Fruit fly (Drosophila melanogaster) whole organism, embryonic: ENCODE results near the gene MsR2.

Experiments used
- ATbp ChIP-seq: fragments of 200-800 bp; sonication (Bioruptor generic); optimal IDR thresholded peaks from 2 replicates; lab custom pipeline; 2017; ENCODE audit warnings: missing biosample characterization, mild to moderate bottlenecking, missing genetic modification characterization, missing genetic modification reagents
- Adf1 ChIP-seq: fragments of 200-800 bp; sonication (Bioruptor generic); IDR thresholded peaks from 2 replicates; pipeline ENCODE4 v1.3.6; 2022; ENCODE audit warnings: missing biosample characterization, missing genetic modification characterization
- Asciz ChIP-seq: fragments of 200-800 bp; sonication (Bioruptor generic); optimal IDR thresholded peaks from 2 replicates; lab custom pipeline; 2017; ENCODE audit warnings: missing biosample characterization, mild to moderate bottlenecking, missing genetic modification characterization, missing genetic modification reagents
- Atf3 ChIP-seq: fragments of 200-800 bp; sonication (Bioruptor generic); optimal IDR thresholded peaks from 3 replicates; lab custom pipeline; 2016; ENCODE audit warnings: missing biosample characterization, missing genetic modification characterization
- Awh ChIP-seq: fragments of 200-800 bp; sonication (Bioruptor generic); IDR thresholded peaks from 2 replicates; pipeline ENCODE4, ENCODE4 v1.3.6; 2022; ENCODE audit warnings: missing biosample characterization, missing genetic modification characterization
- CG10209 ChIP-seq: fragments of 200-800 bp; sonication (Bioruptor generic); optimal IDR thresholded peaks from 3 replicates; lab custom pipeline; 2017; ENCODE audit warnings: missing biosample characterization, mild to moderate bottlenecking, missing genetic modification characterization, missing genetic modification reagents
- CG10274 ChIP-seq: fragments of 200-800 bp; sonication (Bioruptor generic); optimal IDR thresholded peaks from 3 replicates; lab custom pipeline; 2017; ENCODE audit warnings: missing biosample characterization, mild to moderate bottlenecking, missing genetic modification characterization
- CG10979 ChIP-seq: fragments of 200-800 bp; sonication (Bioruptor generic); optimal IDR thresholded peaks from 2 replicates; lab custom pipeline; 2018; ENCODE audit warnings: missing biosample characterization, mild to moderate bottlenecking, missing genetic modification characterization, moderate library complexity
- CG11695 ChIP-seq: fragments of 200-800 bp; sonication (Bioruptor generic); IDR thresholded peaks from 3 replicates; pipeline ENCODE4 v1.3.6; 2022; ENCODE audit warnings: missing biosample characterization, missing genetic modification characterization
- CG13775 ChIP-seq: fragments of 200-800 bp; sonication (Bioruptor generic); optimal IDR thresholded peaks from 3 replicates; lab custom pipeline; 2017; ENCODE audit warnings: missing biosample characterization, mild to moderate bottlenecking, missing genetic modification characterization
- CG14014 ChIP-seq: fragments of 200-800 bp; sonication (Bioruptor generic); IDR thresholded peaks from 2 replicates; pipeline ENCODE4 v1.3.6; 2022; ENCODE audit warnings: missing biosample characterization, missing genetic modification characterization
- CG17186 ChIP-seq: fragments of 200-800 bp; sonication (Bioruptor generic); optimal IDR thresholded peaks from 3 replicates; lab custom pipeline; 2017; ENCODE audit warnings: missing biosample characterization, missing genetic modification reagents, missing genetic modification characterization
- CG17359 ChIP-seq: fragments of 200-800 bp; sonication (Bioruptor generic); optimal IDR thresholded peaks from 3 replicates; lab custom pipeline; 2018; ENCODE audit warnings: missing biosample characterization, mild to moderate bottlenecking, missing genetic modification characterization, moderate library complexity
- CG17612 ChIP-seq: fragments of 200-800 bp; sonication (Bioruptor generic); IDR thresholded peaks from 2 replicates; pipeline ENCODE4 v1.3.6; 2022; ENCODE audit warnings: missing biosample characterization, missing genetic modification characterization
- CG18262 ChIP-seq: fragments of 200-800 bp; optimal IDR thresholded peaks from 3 replicates; lab custom pipeline; 2019; ENCODE audit warnings: missing biosample characterization, mild to moderate bottlenecking, missing genetic modification characterization, moderate library complexity
- CG18476 ChIP-seq: fragments of 200-800 bp; sonication (Bioruptor generic); optimal IDR thresholded peaks from 2 replicates; lab custom pipeline; 2016; ENCODE audit warnings: missing biosample characterization, mild to moderate bottlenecking, missing genetic modification characterization
- CG2712 ChIP-seq: fragments of 200-800 bp; optimal IDR thresholded peaks from 3 replicates; lab custom pipeline; 2019; ENCODE audit warnings: missing biosample characterization, mild to moderate bottlenecking, missing genetic modification characterization, moderate library complexity
- CG30020 ChIP-seq: fragments of 200-800 bp; optimal IDR thresholded peaks from 2 replicates; lab custom pipeline; 2019; ENCODE audit warnings: missing biosample characterization, mild to moderate bottlenecking, missing genetic modification characterization, moderate library complexity
- CG33213 ChIP-seq: fragments of 200-800 bp; sonication (Bioruptor generic); optimal IDR thresholded peaks from 3 replicates; lab custom pipeline; 2016; ENCODE audit warnings: missing biosample characterization, missing genetic modification characterization
- CG42726 ChIP-seq: fragments of 200-800 bp; sonication (Bioruptor generic); IDR thresholded peaks from 2 replicates; pipeline ENCODE4 v1.3.6; 2022; ENCODE audit warnings: missing biosample characterization, missing genetic modification characterization; ENCODE audit not compliant: partially characterized antibody
- CG4707 ChIP-seq: fragments of 200-800 bp; sonication (Bioruptor generic); optimal IDR thresholded peaks from 2 replicates; lab custom pipeline; 2018; ENCODE audit warnings: missing biosample characterization, mild to moderate bottlenecking, missing genetic modification characterization, moderate library complexity
- CG6254 ChIP-seq: fragments of 200-800 bp; sonication (Bioruptor generic); optimal IDR thresholded peaks from 3 replicates; lab custom pipeline; 2017; ENCODE audit warnings: mild to moderate bottlenecking, missing biosample characterization, missing genetic modification reagents, missing genetic modification characterization
- CG6689 ChIP-seq: fragments of 200-800 bp; sonication (Bioruptor generic); IDR thresholded peaks from 2 replicates; pipeline ENCODE4 v1.3.6; 2022; ENCODE audit warnings: missing biosample characterization, missing genetic modification characterization
- CG9727 ChIP-seq: fragments of 200-800 bp; sonication (Bioruptor generic); optimal IDR thresholded peaks from 3 replicates; lab custom pipeline; 2017; ENCODE audit warnings: missing biosample characterization, mild to moderate bottlenecking, missing genetic modification characterization
- CG9817 ChIP-seq: fragments of 200-800 bp; sonication (Bioruptor generic); optimal IDR thresholded peaks from 2 replicates; lab custom pipeline; 2018; ENCODE audit warnings: missing biosample characterization, mild to moderate bottlenecking, missing genetic modification characterization, moderate library complexity
- ERR ChIP-seq: fragments of 200-800 bp; sonication (Bioruptor generic); optimal IDR thresholded peaks from 2 replicates; lab custom pipeline; 2016; ENCODE audit warnings: missing biosample characterization, missing genetic modification characterization
- H15 ChIP-seq: fragments of 200-800 bp; sonication (Bioruptor generic); IDR thresholded peaks from 3 replicates; pipeline ENCODE4 v1.3.6; 2022; ENCODE audit warnings: missing biosample characterization, missing genetic modification characterization
- Lhr ChIP-seq: fragments of 200-800 bp; sonication (Bioruptor generic); optimal IDR thresholded peaks from 3 replicates; lab custom pipeline; 2017; ENCODE audit warnings: mild to moderate bottlenecking, missing biosample characterization, missing genetic modification reagents, missing genetic modification characterization
- Lim3 ChIP-seq: fragments of 200-800 bp; sonication (Bioruptor generic); IDR thresholded peaks from 2 replicates; pipeline ENCODE4 v1.3.6; 2022; ENCODE audit warnings: missing biosample characterization, missing genetic modification characterization
- Mad ChIP-seq: fragments of 200-800 bp; sonication (Bioruptor generic); optimal IDR thresholded peaks from 2 replicates; lab custom pipeline; 2016; ENCODE audit warnings: missing biosample characterization, missing genetic modification characterization
- Oli ChIP-seq: fragments of 200-800 bp; sonication (Bioruptor generic); optimal IDR thresholded peaks from 2 replicates; lab custom pipeline; 2018; ENCODE audit warnings: missing biosample characterization, mild to moderate bottlenecking, missing genetic modification characterization, moderate library complexity
- Opbp ChIP-seq: fragments of 200-800 bp; sonication (Bioruptor generic); IDR thresholded peaks from 3 replicates; pipeline ENCODE4 v1.3.6; 2022; ENCODE audit warnings: missing biosample characterization, missing genetic modification characterization; ENCODE audit not compliant: partially characterized antibody
- Rfx ChIP-seq: fragments of 200-800 bp; sonication (Bioruptor generic); IDR thresholded peaks from 2 replicates; pipeline ENCODE4 v1.3.6; 2022; ENCODE audit warnings: missing biosample characterization, missing genetic modification characterization
- al ChIP-seq: fragments of 200-800 bp; sonication (Bioruptor generic); IDR thresholded peaks from 2 replicates; pipeline ENCODE4 v1.3.6; 2022; ENCODE audit warnings: missing biosample characterization, missing genetic modification characterization
- crc ChIP-seq: fragments of 200-800 bp; sonication (Bioruptor generic); optimal IDR thresholded peaks from 2 replicates; lab custom pipeline; 2016; ENCODE audit warnings: missing biosample characterization, missing genetic modification characterization
- hbn ChIP-seq: fragments of 200-800 bp; sonication (Bioruptor generic); IDR thresholded peaks from 2 replicates; pipeline ENCODE4 v1.3.6; 2022; ENCODE audit warnings: missing biosample characterization, missing genetic modification characterization; ENCODE audit not compliant: partially characterized antibody
- jing ChIP-seq: fragments of 200-800 bp; sonication (Bioruptor generic); optimal IDR thresholded peaks from 2 replicates; lab custom pipeline; 2018; ENCODE audit warnings: missing biosample characterization, mild to moderate bottlenecking, missing genetic modification characterization
- lov ChIP-seq, 2 experiments: fragments of 200-800 bp in 1 of 2; fragments of >200 bp in 1 of 2; sonication (Bioruptor generic) in 1 of 2; IDR thresholded peaks in 1 of 2; optimal IDR thresholded peaks in 1 of 2; 2 replicates in 1 of 2; 3 replicates in 1 of 2; pipeline versions ENCODE4 v1.3.6 to Lab custom; 2017 to 2022; ENCODE audit warnings: missing biosample characterization in 1 of 2, missing genetic modification characterization in 1 of 2
- maf-S ChIP-seq: fragments of 200-800 bp; sonication (Bioruptor generic); optimal IDR thresholded peaks from 2 replicates; lab custom pipeline; 2016; ENCODE audit warnings: missing biosample characterization, missing genetic modification characterization
- nau ChIP-seq: fragments of 200-800 bp; sonication (Bioruptor generic); optimal IDR thresholded peaks from 3 replicates; lab custom pipeline; 2017; ENCODE audit warnings: missing biosample characterization, mild to moderate bottlenecking, missing genetic modification characterization, missing genetic modification reagents
- nom ChIP-seq: fragments of 200-800 bp; sonication (Bioruptor generic); optimal IDR thresholded peaks from 2 replicates; lab custom pipeline; 2017; ENCODE audit warnings: missing biosample characterization, missing genetic modification characterization, mild to moderate bottlenecking, moderate library complexity, missing genetic modification reagents
- ranshi ChIP-seq: fragments of 200-800 bp; sonication (Bioruptor generic); IDR thresholded peaks from 2 replicates; pipeline ENCODE4 v1.3.6; 2022; ENCODE audit warnings: missing biosample characterization, missing genetic modification characterization
- sc ChIP-seq, 3 experiments: fragments of >200 bp in 2 of 3; fragments of 200-800 bp in 1 of 3; sonication (Bioruptor generic) in 1 of 3; optimal IDR thresholded peaks; 2 replicates in 2 of 3; 3 replicates in 1 of 3; lab custom pipeline; 2017; ENCODE audit warnings: mild to moderate bottlenecking in 1 of 3, missing biosample characterization in 1 of 3, missing genetic modification characterization in 1 of 3, missing genetic modification reagents in 1 of 3
- tin ChIP-seq: fragments of 200-800 bp; sonication (Bioruptor generic); optimal IDR thresholded peaks from 3 replicates; lab custom pipeline; 2016; ENCODE audit warnings: missing biosample characterization, missing genetic modification characterization
- trh ChIP-seq: fragments of 200-800 bp; sonication (Bioruptor generic); optimal IDR thresholded peaks from 2 replicates; lab custom pipeline; 2016; ENCODE audit warnings: missing biosample characterization, missing genetic modification characterization
- usp ChIP-seq: fragments of >200 bp; optimal IDR thresholded peaks from 2 replicates; lab custom pipeline; 2017; ENCODE audit warnings: missing biosample characterization, missing genetic modification characterization
- vnd ChIP-seq: fragments of 200-800 bp; sonication (Bioruptor generic); IDR thresholded peaks from 3 replicates; pipeline ENCODE4 v1.3.6; 2022; ENCODE audit warnings: missing biosample characterization, missing genetic modification characterization; ENCODE audit not compliant: partially characterized antibody
- vvl ChIP-seq: fragments of 200-800 bp; sonication (Bioruptor generic); IDR thresholded peaks from 2 replicates; pipeline ENCODE4 v1.3.6; 2022; ENCODE audit warnings: missing biosample characterization, missing genetic modification characterization

The MsR2 gene

DNA sequence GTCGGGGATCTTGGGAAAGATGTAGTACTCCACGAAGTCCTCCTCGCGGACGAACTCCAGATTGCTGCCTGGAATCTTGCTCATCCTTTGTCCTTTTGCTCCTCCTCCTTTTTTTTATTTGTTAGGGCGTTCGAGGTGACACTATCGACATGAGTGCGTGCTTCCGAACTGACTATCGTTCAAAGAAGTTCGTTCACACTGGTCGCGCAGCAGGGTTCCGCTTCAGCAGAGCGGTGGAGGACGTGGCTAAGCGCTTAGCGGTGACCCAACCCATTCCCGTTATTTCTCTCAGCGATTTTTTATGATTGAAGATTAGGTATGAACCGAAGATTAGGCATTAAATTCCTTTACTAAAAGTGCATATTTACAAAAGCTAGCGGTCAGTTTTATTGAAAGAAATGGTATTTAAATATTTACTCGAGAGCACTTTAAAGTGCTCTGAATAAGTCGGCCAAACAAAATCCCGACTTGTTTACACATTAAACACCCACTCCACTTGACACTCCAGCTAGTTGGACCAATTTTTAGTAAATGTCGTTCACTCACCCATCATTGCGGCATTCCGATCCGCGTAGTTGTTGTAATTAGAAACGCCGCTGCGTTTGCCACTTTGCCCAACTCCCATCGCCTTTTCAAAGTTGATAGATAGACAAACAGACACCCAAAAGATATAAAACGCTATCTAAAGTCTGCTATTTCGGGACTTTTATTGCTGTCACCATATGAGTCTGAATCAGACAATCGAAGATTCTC, 16.8 kb upstream of the MsR2 start, which contains the start of the genes ecd and CG13806 (continued):
- TF ChIP-seq CG9727 (GFP tag; lab: Kevin White, UChicago) (no peak), sc (optimal IDR thresholded peaks at IDR 0.05; lab: Kevin White, UChicago) (no peak), sc (GFP tag; optimal IDR thresholded peaks at IDR 0.05; lab: Kevin White, UChicago) (no peak), CG30020 (tag; lab: Kevin White, UChicago) (peak; percentile 57), lov (optimal IDR thresholded peaks at IDR 0.05; lab: Kevin White, UChicago) (no peak), lov (GFP tag; IDR thresholded peaks at IDR 0.05; lab: Robert Waterston, UW) (no peak), CG33213 (GFP tag; lab: Kevin White, UChicago) (peak; percentile 83), ATbp (GFP tag; lab: Kevin White, UChicago) (no peak), CG10274 (GFP tag; lab: Kevin White, UChicago) (no peak), H15 (no peak), CG42726 (GFP tag; lab: Robert Waterston, UW) (peak; percentile 98), maf-S (GFP tag; lab: Kevin White, UChicago) (peak; percentile 53), CG6254 (no peak), CG13775 (peak; percentile 2), al (GFP tag; lab: Robert Waterston, UW) (peak; percentile 29; the same call in 1 of the 2 replicates), Adf1 (GFP tag; lab: Robert Waterston, UW) (peak; percentile 56), CG18262 (tag; lab: Kevin White, UChicago) (no peak), CG4707 (no peak), Atf3 (GFP tag; lab: Kevin White, UChicago) (no peak), Awh (no peak), Opbp (GFP tag; lab: Robert Waterston, UW) (peak; percentile 98), nau (GFP tag; lab: Kevin White, UChicago) (no peak), Lhr (GFP tag; lab: Kevin White, UChicago) (peak; percentile 81), CG14014 (GFP tag; lab: Robert Waterston, UW) (peak; percentile 32; the same call in 1 of the 2 replicates), Asciz (no peak), Mad (GFP tag; lab: Kevin White, UChicago) (peak; percentile 21), CG10979 (tag; lab: Kevin White, UChicago) (peak; percentile 2), Rfx (peak; percentile 84), Lim3 (GFP tag; lab: Robert Waterston, UW) (no peak), jing (GFP tag; lab: Kevin White, UChicago) (no peak), CG11695 (GFP tag; lab: Robert Waterston, UW) (no peak; the same call in 2 of the 3 replicates), CG10209 (GFP tag; lab: Kevin White, UChicago) (no peak), vnd (GFP tag; lab: Robert Waterston, UW) (peak; percentile 87), CG17359 (no peak), CG6689 (GFP tag; lab: Robert Waterston, UW) (no peak), usp (no peak), vvl (GFP tag; lab: Robert Waterston, UW) (peak; percentile 62), CG9817 (tag; lab: Kevin White, UChicago) (peak; percentile 40), crc (GFP tag; lab: Kevin White, UChicago) (no peak), ERR (GFP tag; lab: Kevin White, UChicago) (peak; percentile 25), Oli (tag; lab: Kevin White, UChicago) (no peak), CG17612 (GFP tag; lab: Robert Waterston, UW) (no peak), CG2712 (tag; lab: Kevin White, UChicago) (no peak), tin (peak; percentile 22), nom (GFP tag; lab: Kevin White, UChicago) (no peak), CG17186 (GFP tag; lab: Kevin White, UChicago) (peak; percentile 80), CG18476 (GFP tag; lab: Kevin White, UChicago) (no peak), ranshi (GFP tag; lab: Robert Waterston, UW) (peak; percentile 35; the same call in 1 of the 2 replicates), trh (peak; percentile 14), hbn (peak; percentile 87)
